Worm (Caenorhabditis elegans) whole organism, young adult: Measurements from ENCODE around the gene K10D11.7.

Source experiments
- Y56A3A.18 ChIP-seq: fragments of 200-800 bp; sonication (Bioruptor generic); IDR thresholded peaks from 2 replicates; pipeline ENCODE4 v1.3.6; 2022; ENCODE audit warnings: missing genetic modification reagents, missing genetic modification characterization, missing compliant biosample characterization
- ama-1 ChIP-seq, 3 experiments: fragments of 150-350 bp in 1 of 3; sonication (generic microtip) in 2 of 3; optimal IDR thresholded peaks; 2 replicates each; lab custom pipeline; 2014 to 2018; ENCODE audit warnings: missing biosample characterization in 2 of 3, missing genetic modification characterization in 2 of 3, missing genetic modification reagents in 2 of 3
- ceh-58 ChIP-seq: fragments of 200-800 bp; sonication (Bioruptor generic); IDR thresholded peaks from 2 replicates; pipeline ENCODE4 v1.3.6; 2022; ENCODE audit warnings: missing genetic modification characterization, missing compliant biosample characterization
- die-1 ChIP-seq: sonication (generic microtip); optimal IDR thresholded peaks from 2 replicates; lab custom pipeline; 2016; ENCODE audit warnings: missing genotype, mild to moderate bottlenecking, missing genetic modification characterization, missing compliant biosample characterization
- dpl-1 ChIP-seq: fragments of 150-350 bp; optimal IDR thresholded peaks from 2 replicates; lab custom pipeline; 2014; ENCODE audit warnings: missing biosample characterization, missing genetic modification reagents, missing genetic modification characterization
- lin-35 ChIP-seq, 3 experiments: fragments of 150-350 bp in 2 of 3; sonication (generic microtip) in 1 of 3; optimal IDR thresholded peaks; 2 replicates each; lab custom pipeline; 2014 to 2018; ENCODE audit warnings: missing biosample characterization in 3 of 3, missing genetic modification characterization in 3 of 3, missing genetic modification reagents in 3 of 3
- madf-6 ChIP-seq: fragments of 200-800 bp; sonication (Bioruptor generic); IDR thresholded peaks from 2 replicates; pipeline ENCODE4 v1.3.6; 2022; ENCODE audit warnings: missing genetic modification reagents, missing genetic modification characterization, missing compliant biosample characterization
- nfyb-1 ChIP-seq: fragments of 200-800 bp; sonication (Bioruptor generic); IDR thresholded peaks from 2 replicates; pipeline ENCODE4 v1.3.6; 2022; ENCODE audit warnings: missing genetic modification reagents, missing genetic modification characterization, missing compliant biosample characterization
- sdz-38 ChIP-seq: sonication (generic microtip); optimal IDR thresholded peaks from 2 replicates; lab custom pipeline; 2016; ENCODE audit warnings: missing genotype, missing genetic modification characterization, missing compliant biosample characterization
- unc-62 ChIP-seq: fragments of 150-350 bp; optimal IDR thresholded peaks from 2 replicates; lab custom pipeline; 2014; ENCODE audit warnings: missing biosample characterization, missing genetic modification reagents, missing genetic modification characterization
- zfh-2 ChIP-seq: fragments of 200-800 bp; sonication (Bioruptor generic); conservative IDR thresholded peaks from 2 replicates; pipeline ENCODE4 v1.3.6; 2022; ENCODE audit warnings: missing genetic modification reagents, missing genetic modification characterization, missing compliant biosample characterization

DNA sequence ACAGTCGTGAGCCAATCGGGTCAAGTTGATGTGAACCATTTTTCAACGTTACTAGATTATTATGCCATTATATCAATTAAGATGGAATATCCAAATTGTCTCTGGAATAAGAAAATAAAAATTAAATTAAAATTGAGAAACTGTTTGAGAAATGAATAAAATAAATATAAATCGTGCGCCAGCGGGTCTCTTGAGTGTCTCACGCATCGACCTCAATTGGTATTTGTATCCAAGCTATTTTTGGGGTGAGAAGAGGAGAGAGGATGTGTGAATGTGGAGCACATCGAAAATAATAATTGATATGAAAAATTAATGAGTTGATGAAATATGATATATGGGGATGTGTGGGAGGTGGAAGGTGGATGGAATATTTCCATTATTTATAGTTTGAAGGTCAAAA lies 43.1 kb upstream of the K10D11.7 start, which contains the start of gene F49E11.2:
- TF ChIP-seq die-1 (no peak), nfyb-1 (GFP tag; lab: Robert Waterston, UW) (no peak), Y56A3A.18 (GFP tag; lab: Robert Waterston, UW) (no peak), zfh-2 (GFP tag; lab: Robert Waterston, UW) (no peak), dpl-1 (GFP tag; lab: Kevin White, UChicago) (no peak), ama-1 (optimal IDR thresholded peaks at IDR 0.05; lab: Kevin White, UChicago) (no peak), ama-1 (GFP tag; optimal IDR thresholded peaks at IDR 0.05; lab: Kevin White, UChicago) (no peak), unc-62 (GFP tag; lab: Kevin White, UChicago) (no peak), lin-35 (GFP tag; optimal IDR thresholded peaks at IDR 0.05; lab: Kevin White, UChicago) (no peak), madf-6 (no peak), sdz-38 (no peak), ceh-58 (no peak)
